Fruit fly (Drosophila melanogaster) whole organism, prepupa: ENCODE results near the gene CG13405.

ENCODE experiments used
- CG10631 ChIP-seq: fragments of 200-800 bp; sonication (Bioruptor generic); optimal IDR thresholded peaks from 2 replicates; lab custom pipeline; 2016; ENCODE audit warnings: missing biosample characterization, missing genetic modification characterization
- CG15336 ChIP-seq: fragments of 200-800 bp; sonication (Bioruptor generic); IDR thresholded peaks from 2 replicates; pipeline ENCODE4 v1.3.6; 2022; ENCODE audit warnings: missing biosample characterization, missing genetic modification characterization
- CG16779 ChIP-seq: fragments of 200-800 bp; sonication (Bioruptor generic); optimal IDR thresholded peaks from 3 replicates; lab custom pipeline; 2017; ENCODE audit warnings: missing biosample characterization, mild to moderate bottlenecking, missing genetic modification characterization
- CG3032 ChIP-seq: fragments of 200-800 bp; optimal IDR thresholded peaks from 2 replicates; lab custom pipeline; 2019; ENCODE audit warnings: missing biosample characterization, mild to moderate bottlenecking, missing genetic modification characterization, moderate library complexity
- CG31627 ChIP-seq: fragments of 200-800 bp; sonication (Bioruptor generic); optimal IDR thresholded peaks from 3 replicates; lab custom pipeline; 2016; ENCODE audit warnings: missing biosample characterization, missing genetic modification characterization
- CG32006 ChIP-seq: fragments of 200-800 bp; sonication (Bioruptor generic); optimal IDR thresholded peaks from 3 replicates; lab custom pipeline; 2017; ENCODE audit warnings: missing biosample characterization, mild to moderate bottlenecking, missing genetic modification characterization
- CG7368 ChIP-seq: fragments of 200-800 bp; sonication (Bioruptor generic); optimal IDR thresholded peaks from 3 replicates; lab custom pipeline; 2016; ENCODE audit warnings: missing biosample characterization, missing genetic modification characterization
- Eip75B ChIP-seq: fragments of 200-800 bp; sonication (Bioruptor generic); optimal IDR thresholded peaks from 3 replicates; lab custom pipeline; 2016; ENCODE audit warnings: missing biosample characterization, missing genetic modification characterization
- Hr4 ChIP-seq: fragments of 200-800 bp; sonication (Bioruptor generic); optimal IDR thresholded peaks from 3 replicates; lab custom pipeline; 2016; ENCODE audit warnings: missing biosample characterization, missing genetic modification characterization
- Sox102F ChIP-seq: fragments of 200-800 bp; sonication (Bioruptor generic); optimal IDR thresholded peaks from 2 replicates; lab custom pipeline; 2016; ENCODE audit warnings: missing biosample characterization, mild to moderate bottlenecking, missing genetic modification characterization
- dac ChIP-seq: fragments of 200-800 bp; sonication (Bioruptor generic); optimal IDR thresholded peaks from 2 replicates; lab custom pipeline; 2017; ENCODE audit warnings: missing biosample characterization, mild to moderate bottlenecking, missing genetic modification characterization

- 0 out of 2 replicates have a peak, but pooled peaks have one; percentile 15 for TF ChIP-seq CG15336 (GFP tag; lab: Robert Waterston, UW)
- no peak for TF ChIP-seq CG31627
- TF ChIP-seq CG32006 (GFP tag; lab: Kevin White, UChicago): peak; percentile 53
- TF ChIP-seq dac: no peak
- no peak for TF ChIP-seq CG3032 (tag; lab: Kevin White, UChicago)
- no peak for TF ChIP-seq CG16779 (tag; lab: Kevin White, UChicago)
- TF ChIP-seq CG10631: no peak
- no peak for TF ChIP-seq Eip75B
- TF ChIP-seq CG7368 (GFP tag; lab: Kevin White, UChicago): no peak
- TF ChIP-seq Sox102F: no peak
- TF ChIP-seq Hr4 (GFP tag; lab: Kevin White, UChicago): peak; percentile 22
Observed at dm6 chr3L:90885-91284, 15.8 kb upstream of the CG13405 start.
